Worm (Caenorhabditis elegans) whole organism, mixed stage, embryonic: ENCODE measurements around the gene srd-8.

Experiments used
- ces-1 ChIP-seq: fragments of 150-350 bp; optimal IDR thresholded peaks from 2 replicates; lab custom pipeline; 2014; ENCODE audit warnings: missing biosample characterization, missing genetic modification reagents, missing genetic modification characterization
- cnd-1 ChIP-seq: fragments of 200-800 bp; sonication (Bioruptor generic); optimal IDR thresholded peaks from 2 replicates; lab custom pipeline; 2018; ENCODE audit warnings: mild to moderate bottlenecking, missing genetic modification characterization, missing compliant biosample characterization
- drap-1 ChIP-seq: fragments of 200-800 bp; sonication (Bioruptor generic); optimal IDR thresholded peaks from 3 replicates; lab custom pipeline; 2018; ENCODE audit warnings: mild to moderate bottlenecking, missing genetic modification characterization, missing compliant biosample characterization
- nhr-12 ChIP-seq: fragments of 150-350 bp; optimal IDR thresholded peaks from 2 replicates; lab custom pipeline; 2014; ENCODE audit warnings: missing biosample characterization, missing genetic modification characterization
- nhr-2 ChIP-seq: fragments of 150-350 bp; optimal IDR thresholded peaks from 2 replicates; lab custom pipeline; 2014; ENCODE audit warnings: missing biosample characterization, missing genetic modification characterization
- nhr-237 ChIP-seq: fragments of 150-350 bp; optimal IDR thresholded peaks from 2 replicates; lab custom pipeline; 2014; ENCODE audit warnings: missing biosample characterization, missing genetic modification characterization
- nhr-76 ChIP-seq: sonication (generic microtip); optimal IDR thresholded peaks from 2 replicates; lab custom pipeline; 2017; ENCODE audit warnings: missing biosample characterization, missing genetic modification characterization
- pha-4 ChIP-seq: fragments of 150-350 bp; optimal IDR thresholded peaks from 2 replicates; lab custom pipeline; 2018; ENCODE audit warnings: missing biosample characterization, missing genetic modification reagents, missing genetic modification characterization
- tbx-8 ChIP-seq: fragments of 200-800 bp; sonication (Bioruptor generic); optimal IDR thresholded peaks from 2 replicates; lab custom pipeline; 2018; ENCODE audit warnings: mild to moderate bottlenecking, missing genetic modification characterization, moderate library complexity, missing compliant biosample characterization

- TF ChIP-seq nhr-12 (tag; lab: Kevin White, UChicago), result no peak
- TF ChIP-seq cnd-1 (tag; lab: Kevin White, UChicago), result no peak
- TF ChIP-seq ces-1, result no peak
- no peak for TF ChIP-seq nhr-2 (tag; lab: Kevin White, UChicago)
- TF ChIP-seq tbx-8, result no peak
- no peak for TF ChIP-seq nhr-237 (tag; lab: Kevin White, UChicago)
- TF ChIP-seq pha-4 (tag; lab: Kevin White, UChicago), result peak; percentile 89
- TF ChIP-seq nhr-76, result no peak
- no peak for TF ChIP-seq drap-1
Observed at ce11 chrIV:5604465-5604864, 40.9 kb downstream of the srd-8 start.
